Worm (Caenorhabditis elegans) whole organism, young adult: ENCODE results near the gene sli-1.

Source experiments
- F33H1.4 ChIP-seq: fragments of 200-800 bp; sonication (Bioruptor generic); IDR thresholded peaks from 2 replicates; pipeline ENCODE4 v1.3.6; 2022; ENCODE audit warnings: missing genetic modification reagents, missing genetic modification characterization, missing compliant biosample characterization
- F39B2.1 ChIP-seq: fragments of 200-800 bp; sonication (Bioruptor generic); IDR thresholded peaks from 2 replicates; pipeline ENCODE4 v1.3.6; 2022; ENCODE audit warnings: missing genetic modification reagents, missing genetic modification characterization, missing compliant biosample characterization
- F52B5.7 ChIP-seq: sonication (generic microtip); optimal IDR thresholded peaks from 2 replicates; lab custom pipeline; 2016; ENCODE audit warnings: mild to moderate bottlenecking, missing genetic modification characterization, missing compliant biosample characterization
- K12H6.12 ChIP-seq: fragments of 200-800 bp; sonication (Bioruptor generic); optimal IDR thresholded peaks from 2 replicates; lab custom pipeline; 2018; ENCODE audit warnings: mild to moderate bottlenecking, missing genetic modification characterization, missing compliant biosample characterization
- Y79H2A.3 ChIP-seq: fragments of 200-800 bp; sonication (Bioruptor generic); conservative IDR thresholded peaks from 2 replicates; pipeline ENCODE4 v1.3.6; 2022; ENCODE audit warnings: missing genetic modification reagents, missing genetic modification characterization, missing compliant biosample characterization
- ama-1 ChIP-seq, 3 experiments: fragments of 150-350 bp in 1 of 3; sonication (generic microtip) in 2 of 3; optimal IDR thresholded peaks; 2 replicates each; lab custom pipeline; 2014 to 2018; ENCODE audit warnings: missing biosample characterization in 2 of 3, missing genetic modification characterization in 2 of 3, missing genetic modification reagents in 2 of 3
- atf-7 ChIP-seq: sonication (generic microtip); optimal IDR thresholded peaks from 2 replicates; lab custom pipeline; 2017; ENCODE audit warnings: mild to moderate bottlenecking, missing genetic modification characterization, missing compliant biosample characterization
- bed-1 ChIP-seq: fragments of 200-800 bp; sonication (Bioruptor generic); IDR thresholded peaks from 2 replicates; pipeline ENCODE4 v1.3.6; 2022; ENCODE audit warnings: missing genetic modification reagents, missing genetic modification characterization, missing compliant biosample characterization
- ceh-91 ChIP-seq: fragments of 200-800 bp; sonication (Bioruptor generic); IDR thresholded peaks from 2 replicates; pipeline ENCODE4 v1.3.6; 2022; ENCODE audit warnings: missing genetic modification reagents, missing genetic modification characterization, missing compliant biosample characterization
- chd-7 ChIP-seq: sonication (generic microtip); optimal IDR thresholded peaks from 2 replicates; lab custom pipeline; 2016; ENCODE audit warnings: mild to moderate bottlenecking, missing genetic modification characterization, moderate library complexity, missing compliant biosample characterization
- dpff-1 ChIP-seq: sonication (generic microtip); optimal IDR thresholded peaks from 2 replicates; lab custom pipeline; 2017; ENCODE audit warnings: mild to moderate bottlenecking, missing genetic modification characterization, missing compliant biosample characterization
- efl-1 ChIP-seq: fragments of 150-350 bp; optimal IDR thresholded peaks from 2 replicates; lab custom pipeline; 2014; ENCODE audit warnings: missing biosample characterization, missing genetic modification reagents, missing genetic modification characterization
- ekl-4 ChIP-seq: fragments of 200-800 bp; sonication (Bioruptor generic); IDR thresholded peaks from 2 replicates; pipeline ENCODE4 v1.3.6; 2022; ENCODE audit warnings: missing genetic modification reagents, missing genetic modification characterization, missing compliant biosample characterization
- hmg-20 ChIP-seq: fragments of 200-800 bp; sonication (Bioruptor generic); IDR thresholded peaks from 2 replicates; pipeline ENCODE4 v1.3.6; 2022; ENCODE audit warnings: missing genetic modification reagents, missing genetic modification characterization, missing compliant biosample characterization
- hrde-1 ChIP-seq: sonication (generic microtip); optimal IDR thresholded peaks from 2 replicates; lab custom pipeline; 2016; ENCODE audit warnings: missing genetic modification characterization, mild to moderate bottlenecking, missing compliant biosample characterization, moderate library complexity, missing genotype, missing genetic modification reagents, borderline replicate concordance
- lag-1 ChIP-seq: fragments of 200-800 bp; sonication (Bioruptor generic); IDR thresholded peaks from 2 replicates; pipeline ENCODE4 v1.3.6; 2022; ENCODE audit warnings: missing genetic modification reagents, missing genetic modification characterization, missing compliant biosample characterization
- let-607 ChIP-seq, 2 experiments: fragments of 200-800 bp in 1 of 2; sonication (Bioruptor generic) in 1 of 2; sonication (generic microtip) in 1 of 2; optimal IDR thresholded peaks; 2 replicates each; lab custom pipeline; 2016 to 2018; ENCODE audit warnings: mild to moderate bottlenecking in 2 of 2, missing compliant biosample characterization in 2 of 2, missing genetic modification characterization in 2 of 2, moderate library complexity in 2 of 2, missing genotype in 1 of 2
- lin-35 ChIP-seq, 3 experiments: fragments of 150-350 bp in 2 of 3; sonication (generic microtip) in 1 of 3; optimal IDR thresholded peaks; 2 replicates each; lab custom pipeline; 2014 to 2018; ENCODE audit warnings: missing biosample characterization in 3 of 3, missing genetic modification characterization in 3 of 3, missing genetic modification reagents in 3 of 3
- lin-54 ChIP-seq: fragments of 200-800 bp; sonication (Bioruptor generic); optimal IDR thresholded peaks from 2 replicates; lab custom pipeline; 2018; ENCODE audit warnings: mild to moderate bottlenecking, missing genetic modification characterization, missing compliant biosample characterization
- lsy-27 ChIP-seq: sonication (generic microtip); optimal IDR thresholded peaks from 2 replicates; lab custom pipeline; 2017; ENCODE audit warnings: missing genetic modification characterization, mild to moderate bottlenecking, missing compliant biosample characterization, antibody characterized with exemption, missing genotype, borderline replicate concordance; ENCODE audit not compliant: insufficient read depth
- madf-10 ChIP-seq: sonication (generic microtip); optimal IDR thresholded peaks from 2 replicates; lab custom pipeline; 2016; ENCODE audit warnings: mild to moderate bottlenecking, missing genetic modification characterization, missing compliant biosample characterization
- madf-6 ChIP-seq: fragments of 200-800 bp; sonication (Bioruptor generic); IDR thresholded peaks from 2 replicates; pipeline ENCODE4 v1.3.6; 2022; ENCODE audit warnings: missing genetic modification reagents, missing genetic modification characterization, missing compliant biosample characterization
- mcd-1 ChIP-seq: fragments of 200-800 bp; sonication (Bioruptor generic); IDR thresholded peaks from 2 replicates; pipeline ENCODE4 v1.3.6; 2022; ENCODE audit warnings: missing genetic modification reagents, missing genetic modification characterization, missing compliant biosample characterization
- mel-28 ChIP-seq: sonication (generic microtip); optimal IDR thresholded peaks from 2 replicates; lab custom pipeline; 2016; ENCODE audit warnings: borderline replicate concordance, mild to moderate bottlenecking, missing genetic modification characterization, missing compliant biosample characterization
- mxl-1 ChIP-seq: sonication (generic microtip); optimal IDR thresholded peaks from 2 replicates; lab custom pipeline; 2016; ENCODE audit warnings: missing genetic modification characterization, missing compliant biosample characterization
- nfya-1 ChIP-seq: sonication (generic microtip); optimal IDR thresholded peaks from 2 replicates; lab custom pipeline; 2017; ENCODE audit warnings: antibody characterized with exemption, missing compliant biosample characterization, missing genetic modification characterization, borderline replicate concordance; ENCODE audit not compliant: insufficient read depth
- nhr-120 ChIP-seq: fragments of 200-800 bp; sonication (Bioruptor generic); IDR thresholded peaks from 2 replicates; pipeline ENCODE4 v1.3.6; 2022; ENCODE audit warnings: missing genetic modification characterization, missing compliant biosample characterization
- nhr-179 ChIP-seq: sonication (generic microtip); optimal IDR thresholded peaks from 2 replicates; lab custom pipeline; 2016; ENCODE audit warnings: mild to moderate bottlenecking, missing genetic modification characterization, missing compliant biosample characterization
- nhr-80 ChIP-seq: sonication (generic microtip); optimal IDR thresholded peaks from 2 replicates; lab custom pipeline; 2016; ENCODE audit warnings: missing genetic modification characterization, missing compliant biosample characterization
- pha-4 ChIP-seq: fragments of 150-350 bp; sonication (generic microtip); optimal IDR thresholded peaks from 2 replicates; lab custom pipeline; 2014; ENCODE audit warnings: missing biosample characterization, missing genetic modification reagents, missing genetic modification characterization
- rec-8 ChIP-seq, 2 experiments: sonication (generic microtip); optimal IDR thresholded peaks; 2 replicates each; lab custom pipeline; 2016; ENCODE audit warnings: mild to moderate bottlenecking in 2 of 2, missing genetic modification characterization in 2 of 2, missing genetic modification reagents in 2 of 2, missing genotype in 2 of 2, missing biosample characterization in 1 of 2, missing compliant biosample characterization in 1 of 2, moderate library complexity in 1 of 2
- repo-1 ChIP-seq: sonication (generic microtip); optimal IDR thresholded peaks from 2 replicates; lab custom pipeline; 2017; ENCODE audit warnings: mild to moderate bottlenecking, missing genetic modification characterization, missing compliant biosample characterization
- sea-2 ChIP-seq: fragments of 200-800 bp; sonication (Bioruptor generic); IDR thresholded peaks from 2 replicates; pipeline ENCODE4 v1.3.6; 2022; ENCODE audit warnings: missing genetic modification characterization, missing compliant biosample characterization
- tlf-1 ChIP-seq: fragments of 200-800 bp; sonication (Bioruptor generic); optimal IDR thresholded peaks from 2 replicates; lab custom pipeline; 2018; ENCODE audit warnings: mild to moderate bottlenecking, missing genetic modification characterization, missing compliant biosample characterization
- unc-62 ChIP-seq: fragments of 150-350 bp; optimal IDR thresholded peaks from 2 replicates; lab custom pipeline; 2014; ENCODE audit warnings: missing biosample characterization, missing genetic modification reagents, missing genetic modification characterization
- zfh-2 ChIP-seq: fragments of 200-800 bp; sonication (Bioruptor generic); conservative IDR thresholded peaks from 2 replicates; pipeline ENCODE4 v1.3.6; 2022; ENCODE audit warnings: missing genetic modification reagents, missing genetic modification characterization, missing compliant biosample characterization
- ztf-22 ChIP-seq: fragments of 200-800 bp; sonication (Bioruptor generic); optimal IDR thresholded peaks from 2 replicates; lab custom pipeline; 2018; ENCODE audit warnings: mild to moderate bottlenecking, missing genetic modification characterization, moderate library complexity, missing compliant biosample characterization
- ztf-25 ChIP-seq: fragments of 200-800 bp; sonication (Bioruptor generic); IDR thresholded peaks from 2 replicates; pipeline ENCODE4 v1.3.6; 2022; ENCODE audit warnings: missing genetic modification reagents, missing genetic modification characterization, missing compliant biosample characterization
- ztf-3 ChIP-seq: fragments of 200-800 bp; sonication (Bioruptor generic); optimal IDR thresholded peaks from 2 replicates; lab custom pipeline; 2018; ENCODE audit warnings: mild to moderate bottlenecking, missing genetic modification characterization, missing compliant biosample characterization

sli-1 gene

ce11 chrX:725868-726267 lies at the start of gene sli-1:
Gene sli-1 (minus strand): TSS chrX:725968.
- no peak for TF ChIP-seq zfh-2 (GFP tag; lab: Robert Waterston, UW)
- no peak for TF ChIP-seq F39B2.1 (GFP tag; lab: Robert Waterston, UW)
- no peak for TF ChIP-seq ama-1 (optimal IDR thresholded peaks at IDR 0.05; lab: Kevin White, UChicago)
- no peak for TF ChIP-seq ama-1 (GFP tag; optimal IDR thresholded peaks at IDR 0.05; lab: Kevin White, UChicago)
- TF ChIP-seq mxl-1: no peak
- no peak for TF ChIP-seq nhr-80 (tag; lab: Kevin White, UChicago)
- no peak for TF ChIP-seq madf-6 (GFP tag; lab: Robert Waterston, UW)
- TF ChIP-seq unc-62 (GFP tag; lab: Kevin White, UChicago): no peak
- TF ChIP-seq efl-1: no peak
- no peak for TF ChIP-seq ztf-22
- no peak for TF ChIP-seq F52B5.7 (tag; lab: Kevin White, UChicago)
- no peak for TF ChIP-seq mcd-1 (GFP tag; lab: Robert Waterston, UW)

ce11 chrX:772184-772583 lies 46.4 kb upstream of the sli-1 start, which contains the start of gene T04G9.4:
Gene T04G9.4 (plus strand): TSS chrX:772476.
- TF ChIP-seq repo-1 (no peak), mxl-1 (no peak), F33H1.4 (GFP tag; lab: Robert Waterston, UW) (no peak), madf-6 (GFP tag; lab: Robert Waterston, UW) (no peak), ztf-25 (GFP tag; lab: Robert Waterston, UW) (no peak), F52B5.7 (tag; lab: Kevin White, UChicago) (no peak), nhr-80 (tag; lab: Kevin White, UChicago) (no peak), atf-7 (no peak), madf-10 (no peak)

ce11 chrX:770537-770936 lies 44.8 kb upstream of the sli-1 start, which contains the start of gene T04G9.7:
Gene T04G9.7 (plus strand): TSS chrX:770837.
- no peak for TF ChIP-seq lag-1 (GFP tag; lab: Robert Waterston, UW)

- TF ChIP-seq F52B5.7 (tag; lab: Kevin White, UChicago): no peak
- 0 out of 2 replicates have a peak, but pooled peaks have one; percentile 6 for TF ChIP-seq nhr-120 (GFP tag; lab: Robert Waterston, UW)
Measured at ce11 chrX:769550-769949, 43.8 kb upstream of the sli-1 start.

- peak; percentile 76 for TF ChIP-seq tlf-1 (GFP tag; lab: Kevin White, UChicago)
- TF ChIP-seq dpff-1 (tag; lab: Kevin White, UChicago): no peak
- TF ChIP-seq let-607 (tag; optimal IDR thresholded peaks at IDR 0.05; lab: Kevin White, UChicago): peak; percentile 100
- TF ChIP-seq nhr-80 (tag; lab: Kevin White, UChicago): peak; percentile 100
- TF ChIP-seq lsy-27 (tag; lab: Kevin White, UChicago): no peak
- TF ChIP-seq F39B2.1 (GFP tag; lab: Robert Waterston, UW): no peak
- TF ChIP-seq nfya-1 (tag; lab: Kevin White, UChicago): no peak
- TF ChIP-seq sea-2 (GFP tag; lab: Robert Waterston, UW): no peak
- peak; percentile 96 for TF ChIP-seq K12H6.12 (tag; lab: Kevin White, UChicago)
- TF ChIP-seq lin-35 (GFP tag; optimal IDR thresholded peaks at IDR 0.05; lab: Kevin White, UChicago): peak in 1 of 3 experiments; percentile 15
- no peak for TF ChIP-seq rec-8 (tag; optimal IDR thresholded peaks at IDR 0.05; lab: Kevin White, UChicago)
- no peak for TF ChIP-seq pha-4 (tag; lab: Kevin White, UChicago)
- TF ChIP-seq ekl-4 (GFP tag; lab: Robert Waterston, UW): peak; percentile 39; the same call in 1 of the 2 replicates
- no peak for TF ChIP-seq ztf-25 (GFP tag; lab: Robert Waterston, UW)
- no peak for TF ChIP-seq mel-28 (tag; lab: Kevin White, UChicago)
- peak; percentile 60; the same call in 1 of the 2 replicates for TF ChIP-seq hmg-20 (GFP tag; lab: Robert Waterston, UW)
- no peak for TF ChIP-seq Y79H2A.3 (GFP tag; lab: Robert Waterston, UW)
- no peak for TF ChIP-seq nhr-179 (tag; lab: Kevin White, UChicago)
- peak; percentile 56 for TF ChIP-seq chd-7
- no peak for TF ChIP-seq ztf-3
- peak; percentile 99 for TF ChIP-seq zfh-2 (GFP tag; lab: Robert Waterston, UW)
- TF ChIP-seq bed-1 (GFP tag; lab: Robert Waterston, UW): no peak
- no peak for TF ChIP-seq ceh-91 (GFP tag; lab: Robert Waterston, UW)
- no peak for TF ChIP-seq hrde-1 (tag; lab: Kevin White, UChicago)
- peak; percentile 73 for TF ChIP-seq lin-54
- TF ChIP-seq nhr-120 (GFP tag; lab: Robert Waterston, UW): 0 out of 2 replicates have a peak, but pooled peaks have one; percentile 17
Measured at ce11 chrX:768061-768646, 42.4 kb upstream of the sli-1 start, which contains the start of the genes trap-2 and ile-2. Gene trap-2 (minus strand): TSS chrX:768069. Gene ile-2 (plus strand): TSS chrX:768596.
